Fruit fly (Drosophila melanogaster): ENCODE data around the gene kmr.

The kmr gene

dm6 chr3R:13765001-13765400 lies 50.0 kb downstream of the kmr start (continued):
- no peak for TF ChIP-seq klu (GFP tag; IDR thresholded peaks at IDR 0.05)
- no peak for TF ChIP-seq ase (GFP tag; IDR thresholded peaks at IDR 0.05)
- TF ChIP-seq CG8089 (GFP tag; optimal IDR thresholded peaks at IDR 0.05): no peak
- no peak for TF ChIP-seq CG17328 (GFP tag; IDR thresholded peaks at IDR 0.05)
- TF ChIP-seq CG11695 (GFP tag; IDR thresholded peaks at IDR 0.05): peak; percentile 39; the same call in 1 of the 3 replicates

dm6 chr3R:13765456-13765855 lies 50.4 kb downstream of the kmr start, which contains the start of gene CG9312:
Gene CG9312, plus strand, starts transcription at chr3R:13765756.
- no peak for TF ChIP-seq CG3995 (GFP tag; optimal IDR thresholded peaks at IDR 0.05)
- peak; percentile 76; the same call in 1 of the 3 replicates for TF ChIP-seq z (GFP tag; IDR thresholded peaks at IDR 0.05)

DNA sequence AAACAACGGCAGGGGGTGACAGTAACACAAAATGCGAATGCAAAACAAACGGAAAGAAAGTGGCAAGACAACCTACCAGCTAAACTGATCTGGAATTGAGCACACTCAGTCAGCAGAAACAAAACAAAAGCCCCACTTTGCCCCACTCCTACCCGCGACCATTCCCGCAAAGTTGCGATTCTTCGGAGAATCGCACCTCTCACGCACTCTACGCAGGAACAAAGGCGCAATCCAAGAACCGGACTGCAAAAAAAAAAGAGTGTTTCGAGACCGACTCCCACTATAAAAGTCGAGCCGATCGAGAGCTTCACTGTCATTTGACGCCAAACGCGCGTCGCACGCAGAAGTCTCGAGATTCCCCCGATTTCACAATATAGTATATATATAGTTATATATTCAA lies 52.2 kb downstream of the kmr start, which contains the start of gene Cht5:
Gene Cht5 (plus strand): TSS at position 311 of the 400 bp plus-strand sequence.
- TF ChIP-seq z (GFP tag; IDR thresholded peaks at IDR 0.05) (no peak), CG11695 (GFP tag; IDR thresholded peaks at IDR 0.05) (no peak), Asciz (GFP tag; optimal IDR thresholded peaks at IDR 0.05) (no peak), Camta (GFP tag; optimal IDR thresholded peaks at IDR 0.05) (no peak), ssp (GFP tag; IDR thresholded peaks at IDR 0.05) (no peak), unc-4 (GFP tag; IDR thresholded peaks at IDR 0.05; ENCODE audit: partially characterized antibody) (no peak), Awh (GFP tag; IDR thresholded peaks at IDR 0.05) (no peak), Dbx (GFP tag; IDR thresholded peaks at IDR 0.05) (no peak), CG1647 (GFP tag; optimal IDR thresholded peaks at IDR 0.05) (no peak), peb (GFP tag; IDR thresholded peaks at IDR 0.05) (no peak), CG18764 (GFP tag; optimal IDR thresholded peaks at IDR 0.05) (no peak), Sry-β (GFP tag; optimal IDR thresholded peaks at IDR 0.05) (no peak)

dm6 chr3R:13771195-13771594 lies 56.2 kb downstream of the kmr start, which contains the start of gene CG9297:
Gene CG9297, plus strand, starts transcription at chr3R:13771495.
- TF ChIP-seq CG8089 (GFP tag; optimal IDR thresholded peaks at IDR 0.05): no peak
- no peak for TF ChIP-seq CG30403 (GFP tag; optimal IDR thresholded peaks at IDR 0.05)
- no peak for TF ChIP-seq CG14860 (GFP tag; IDR thresholded peaks at IDR 0.05; ENCODE audit: partially characterized antibody)
- TF ChIP-seq CG17361 (GFP tag; IDR thresholded peaks at IDR 0.05): no peak
- no peak for TF ChIP-seq CG12155 (GFP tag; optimal IDR thresholded peaks at IDR 0.05)
- TF ChIP-seq usp (GFP tag; optimal IDR thresholded peaks at IDR 0.05): no peak
- no peak for TF ChIP-seq tll (GFP tag; optimal IDR thresholded peaks at IDR 0.05)
- TF ChIP-seq Abd-B (GFP tag; optimal IDR thresholded peaks at IDR 0.05): no peak
- TF ChIP-seq CG16815 (GFP tag; optimal IDR thresholded peaks at IDR 0.05): no peak
- no peak for TF ChIP-seq jigr1 (GFP tag; IDR thresholded peaks at IDR 0.05)
- TF ChIP-seq Lpt (GFP tag; optimal IDR thresholded peaks at IDR 0.05): no peak
- TF ChIP-seq CG31224 (GFP tag; IDR thresholded peaks at IDR 0.05): no peak
- TF ChIP-seq CG1647 (GFP tag; optimal IDR thresholded peaks at IDR 0.05): no peak
- no peak for TF ChIP-seq Vsx1 (GFP tag; optimal IDR thresholded peaks at IDR 0.05)
- TF ChIP-seq Hr3 (GFP tag; optimal IDR thresholded peaks at IDR 0.05): no peak
- no peak for TF ChIP-seq CG4404 (GFP tag; IDR thresholded peaks at IDR 0.05)
- no peak for TF ChIP-seq trem (tag; optimal IDR thresholded peaks at IDR 0.05)
- TF ChIP-seq CG8388 (GFP tag; optimal IDR thresholded peaks at IDR 0.05): no peak

dm6 chr3R:13773350-13773749 lies 58.3 kb downstream of the kmr start:
- TF ChIP-seq CG7271 (tag; optimal IDR thresholded peaks at IDR 0.05) (no peak), Chrac-16 (GFP tag; optimal IDR thresholded peaks at IDR 0.05) (no peak), stwl (tag; optimal IDR thresholded peaks at IDR 0.05) (no peak), CG14710 (tag; optimal IDR thresholded peaks at IDR 0.05) (no peak), z (GFP tag; IDR thresholded peaks at IDR 0.05) (0 out of 3 replicates have a peak, but pooled peaks have one; percentile 47), sd (tag; optimal IDR thresholded peaks at IDR 0.05) (peak; percentile 59), fd3F (GFP tag; optimal IDR thresholded peaks at IDR 0.05) (no peak), CrebB (tag; optimal IDR thresholded peaks at IDR 0.05) (no peak), lov (optimal IDR thresholded peaks at IDR 0.05) (no peak), lov (GFP tag; IDR thresholded peaks at IDR 0.05) (no peak), CG7963 (GFP tag; IDR thresholded peaks at IDR 0.05; ENCODE audit: partially characterized antibody) (no peak), CG1832 (GFP tag; optimal IDR thresholded peaks at IDR 0.05) (no peak), CG17802 (tag; optimal IDR thresholded peaks at IDR 0.05) (no peak), Blimp-1 (GFP tag; optimal IDR thresholded peaks at IDR 0.05) (no peak)
